Worm (Caenorhabditis elegans) whole organism, mixed stage, embryonic: ENCODE measurements around the gene D2023.3.

Experiments
- bed-3 ChIP-seq: fragments of 200-800 bp; sonication (Bioruptor generic); optimal IDR thresholded peaks from 3 replicates; lab custom pipeline; 2018; ENCODE audit warnings: mild to moderate bottlenecking, missing genetic modification characterization, moderate library complexity, missing compliant biosample characterization
- ces-1 ChIP-seq: fragments of 150-350 bp; optimal IDR thresholded peaks from 2 replicates; lab custom pipeline; 2014; ENCODE audit warnings: missing biosample characterization, missing genetic modification reagents, missing genetic modification characterization
- nhr-237 ChIP-seq: fragments of 150-350 bp; optimal IDR thresholded peaks from 2 replicates; lab custom pipeline; 2014; ENCODE audit warnings: missing biosample characterization, missing genetic modification characterization
- nhr-76 ChIP-seq: sonication (generic microtip); optimal IDR thresholded peaks from 2 replicates; lab custom pipeline; 2017; ENCODE audit warnings: missing biosample characterization, missing genetic modification characterization
- unc-62 ChIP-seq: fragments of 150-350 bp; optimal IDR thresholded peaks from 2 replicates; lab custom pipeline; 2014; ENCODE audit warnings: missing biosample characterization, missing genetic modification reagents, missing genetic modification characterization

- TF ChIP-seq ces-1 (GFP tag; lab: Kevin White, UChicago) (no peak), bed-3 (GFP tag; lab: Kevin White, UChicago) (no peak), unc-62 (GFP tag; lab: Kevin White, UChicago) (no peak), nhr-76 (tag; lab: Kevin White, UChicago) (no peak), nhr-237 (tag; lab: Kevin White, UChicago) (no peak)
Measured at ce11 chrV:11846969-11847368, 35.1 kb upstream of the D2023.3 start.
